Worm (Caenorhabditis elegans): Measurements from ENCODE around the gene F38B6.6.

ce11 chrX:6665129-6665858 is 24.6 kb downstream of the F38B6.6 start:
- no peak for TF ChIP-seq C17E4.6 (GFP tag; IDR thresholded peaks at IDR 0.05)
- no peak for TF ChIP-seq F57A8.1 (GFP tag; optimal IDR thresholded peaks at IDR 0.05)
- no peak for TF ChIP-seq unc-62 (GFP tag; optimal IDR thresholded peaks at IDR 0.05)
- no peak for TF ChIP-seq snpc-4 (GFP tag; optimal IDR thresholded peaks at IDR 0.05)
- no peak for TF ChIP-seq snpc-4 (tag; optimal IDR thresholded peaks at IDR 0.05)
- TF ChIP-seq chd-7 (tag; optimal IDR thresholded peaks at IDR 0.05): no peak
- TF ChIP-seq nhr-90 (tag; optimal IDR thresholded peaks at IDR 0.05): no peak
- TF ChIP-seq ama-1 (optimal IDR thresholded peaks at IDR 0.05): no peak
- no peak for TF ChIP-seq ama-1 (GFP tag; optimal IDR thresholded peaks at IDR 0.05)
- TF ChIP-seq efl-1 (GFP tag; optimal IDR thresholded peaks at IDR 0.05): no peak

All from whole organism, young adult.